Worm (Caenorhabditis elegans) whole organism, L3 larva: ENCODE measurements around the gene srx-85.

Experiments used
- R02D3.7 ChIP-seq: fragments of 150-350 bp; optimal IDR thresholded peaks from 2 replicates; lab custom pipeline; 2014; ENCODE audit warnings: missing biosample characterization, missing genetic modification characterization
- aly-2 ChIP-seq: fragments of 150-350 bp; optimal IDR thresholded peaks from 2 replicates; lab custom pipeline; 2014; ENCODE audit warnings: missing biosample characterization, missing genetic modification characterization
- ama-1 ChIP-seq: fragments of 150-350 bp; optimal IDR thresholded peaks from 2 replicates; lab custom pipeline; 2018
- ceh-16 ChIP-seq: sonication (generic microtip); optimal IDR thresholded peaks from 2 replicates; lab custom pipeline; 2017; ENCODE audit warnings: missing biosample characterization, missing genetic modification characterization
- ceh-28 ChIP-seq: fragments of 150-350 bp; optimal IDR thresholded peaks from 2 replicates; lab custom pipeline; 2014; ENCODE audit warnings: missing biosample characterization, missing genetic modification reagents, missing genetic modification characterization
- ceh-82 ChIP-seq: fragments of 150-350 bp; optimal IDR thresholded peaks from 2 replicates; lab custom pipeline; 2014; ENCODE audit warnings: missing biosample characterization, missing genetic modification characterization
- ceh-9 ChIP-seq: sonication (generic microtip); optimal IDR thresholded peaks from 2 replicates; lab custom pipeline; 2018; ENCODE audit warnings: missing biosample characterization, missing genetic modification characterization
- daf-12 ChIP-seq: fragments of 150-350 bp; optimal IDR thresholded peaks from 2 replicates; lab custom pipeline; 2014; ENCODE audit warnings: missing biosample characterization, missing genetic modification reagents, missing genetic modification characterization
- egl-27 ChIP-seq: sonication (generic microtip); optimal IDR thresholded peaks from 4 replicates; lab custom pipeline; 2017; ENCODE audit warnings: missing biosample characterization, missing genetic modification reagents, missing genetic modification characterization
- egl-5 ChIP-seq: fragments of 150-350 bp; optimal IDR thresholded peaks from 2 replicates; lab custom pipeline; 2017; ENCODE audit warnings: missing biosample characterization, missing genetic modification reagents, missing genetic modification characterization, inconsistent platforms
- elt-1 ChIP-seq: fragments of 150-350 bp; optimal IDR thresholded peaks from 2 replicates; lab custom pipeline; 2014; ENCODE audit warnings: missing biosample characterization, missing genetic modification characterization
- elt-2 ChIP-seq: sonication (generic microtip); optimal IDR thresholded peaks from 2 replicates; lab custom pipeline; 2016; ENCODE audit warnings: missing genetic modification reagents, mild to moderate bottlenecking, missing genetic modification characterization, missing compliant biosample characterization
- elt-3 ChIP-seq, 3 experiments: fragments of 150-350 bp in 1 of 3; sonication (generic microtip) in 2 of 3; optimal IDR thresholded peaks; 2 replicates in 2 of 3; 4 replicates in 1 of 3; lab custom pipeline; 2014 to 2017; ENCODE audit warnings: missing biosample characterization in 3 of 3, missing genetic modification characterization in 3 of 3
- fkh-10 ChIP-seq: sonication (generic microtip); optimal IDR thresholded peaks from 2 replicates; lab custom pipeline; 2017; ENCODE audit warnings: missing biosample characterization, missing genetic modification reagents, missing genetic modification characterization
- fkh-2 ChIP-seq: fragments of 150-350 bp; optimal IDR thresholded peaks from 2 replicates; lab custom pipeline; 2014; ENCODE audit warnings: missing biosample characterization, missing genetic modification reagents, missing genetic modification characterization
- fos-1 ChIP-seq: fragments of 150-350 bp; optimal IDR thresholded peaks from 2 replicates; lab custom pipeline; 2014; ENCODE audit warnings: missing biosample characterization, missing genetic modification characterization
- jun-1 ChIP-seq: fragments of 150-350 bp; optimal IDR thresholded peaks from 2 replicates; lab custom pipeline; 2014; ENCODE audit warnings: missing biosample characterization, missing genetic modification reagents, missing genetic modification characterization
- lin-39 ChIP-seq: fragments of 150-350 bp; optimal IDR thresholded peaks from 2 replicates; lab custom pipeline; 2018; ENCODE audit warnings: missing biosample characterization, missing genetic modification reagents, missing genetic modification characterization
- lsy-12 ChIP-seq: sonication (generic microtip); optimal IDR thresholded peaks from 2 replicates; lab custom pipeline; 2016; ENCODE audit warnings: mild to moderate bottlenecking, missing genetic modification characterization, missing compliant biosample characterization
- mdl-1 ChIP-seq: fragments of 150-350 bp; optimal IDR thresholded peaks from 2 replicates; lab custom pipeline; 2014; ENCODE audit warnings: missing biosample characterization, missing genetic modification characterization
- nfya-1 ChIP-seq: sonication (generic microtip); optimal IDR thresholded peaks from 2 replicates; lab custom pipeline; 2017; ENCODE audit warnings: missing genetic modification characterization, mild to moderate bottlenecking, missing compliant biosample characterization, antibody characterized with exemption, moderate library complexity; ENCODE audit not compliant: insufficient read depth
- nhr-11 ChIP-seq: fragments of 150-350 bp; optimal IDR thresholded peaks from 2 replicates; lab custom pipeline; 2014; ENCODE audit warnings: missing biosample characterization, missing genetic modification characterization
- nhr-23 ChIP-seq: fragments of 150-350 bp; optimal IDR thresholded peaks from 2 replicates; lab custom pipeline; 2014; ENCODE audit warnings: missing biosample characterization, missing genetic modification reagents, missing genetic modification characterization
- nhr-237 ChIP-seq: fragments of 150-350 bp; optimal IDR thresholded peaks from 2 replicates; lab custom pipeline; 2014; ENCODE audit warnings: missing biosample characterization, missing genetic modification characterization
- nhr-25 ChIP-seq: sonication (generic microtip); optimal IDR thresholded peaks from 2 replicates; lab custom pipeline; 2017; ENCODE audit warnings: missing biosample characterization, missing genetic modification characterization
- nhr-28 ChIP-seq: fragments of 150-350 bp; optimal IDR thresholded peaks from 2 replicates; lab custom pipeline; 2014; ENCODE audit warnings: missing biosample characterization, missing genetic modification characterization
- nhr-43 ChIP-seq: sonication (generic microtip); optimal IDR thresholded peaks from 2 replicates; lab custom pipeline; 2016; ENCODE audit warnings: mild to moderate bottlenecking, missing genetic modification characterization, missing compliant biosample characterization; ENCODE audit not compliant: poor library complexity, severe bottlenecking
- nhr-67 ChIP-seq: fragments of 150-350 bp; optimal IDR thresholded peaks from 2 replicates; lab custom pipeline; 2014; ENCODE audit warnings: missing biosample characterization, missing genetic modification characterization
- nhr-77 ChIP-seq: fragments of 150-350 bp; optimal IDR thresholded peaks from 2 replicates; lab custom pipeline; 2014; ENCODE audit warnings: missing biosample characterization, missing genetic modification characterization
- pha-4 ChIP-seq: fragments of 150-350 bp; optimal IDR thresholded peaks from 2 replicates; lab custom pipeline; 2014; ENCODE audit warnings: missing biosample characterization, missing genetic modification reagents, missing genetic modification characterization
- pqm-1 ChIP-seq: fragments of 150-350 bp; optimal IDR thresholded peaks from 2 replicates; lab custom pipeline; 2017; ENCODE audit warnings: missing biosample characterization, missing genetic modification characterization, inconsistent platforms
- sea-2 ChIP-seq: fragments of 150-350 bp; sonication (generic microtip); optimal IDR thresholded peaks from 4 replicates; lab custom pipeline; 2014; ENCODE audit warnings: missing biosample characterization, missing genetic modification reagents, missing genetic modification characterization
- skn-1 ChIP-seq: fragments of 150-350 bp; optimal IDR thresholded peaks from 2 replicates; lab custom pipeline; 2014; ENCODE audit warnings: missing biosample characterization, missing genetic modification characterization
- snpc-4 ChIP-seq: fragments of 150-350 bp; optimal IDR thresholded peaks from 2 replicates; lab custom pipeline; 2014; ENCODE audit warnings: missing biosample characterization, missing genetic modification characterization
- tbx-2 ChIP-seq: sonication (generic microtip); optimal IDR thresholded peaks from 2 replicates; lab custom pipeline; 2016; ENCODE audit warnings: mild to moderate bottlenecking, missing genetic modification characterization, missing compliant biosample characterization
- unc-39 ChIP-seq: sonication (generic microtip); optimal IDR thresholded peaks from 4 replicates; lab custom pipeline; 2017; ENCODE audit warnings: missing biosample characterization, missing genetic modification characterization
- zag-1 ChIP-seq: fragments of 150-350 bp; optimal IDR thresholded peaks from 2 replicates; lab custom pipeline; 2014; ENCODE audit warnings: missing biosample characterization, missing genetic modification characterization
- ztf-11 ChIP-seq: fragments of 150-350 bp; optimal IDR thresholded peaks from 2 replicates; lab custom pipeline; 2014; ENCODE audit warnings: missing biosample characterization, missing genetic modification characterization
- ztf-4 ChIP-seq: fragments of 150-350 bp; optimal IDR thresholded peaks from 2 replicates; lab custom pipeline; 2014; ENCODE audit warnings: missing biosample characterization, missing genetic modification characterization

The srx-85 gene

DNA sequence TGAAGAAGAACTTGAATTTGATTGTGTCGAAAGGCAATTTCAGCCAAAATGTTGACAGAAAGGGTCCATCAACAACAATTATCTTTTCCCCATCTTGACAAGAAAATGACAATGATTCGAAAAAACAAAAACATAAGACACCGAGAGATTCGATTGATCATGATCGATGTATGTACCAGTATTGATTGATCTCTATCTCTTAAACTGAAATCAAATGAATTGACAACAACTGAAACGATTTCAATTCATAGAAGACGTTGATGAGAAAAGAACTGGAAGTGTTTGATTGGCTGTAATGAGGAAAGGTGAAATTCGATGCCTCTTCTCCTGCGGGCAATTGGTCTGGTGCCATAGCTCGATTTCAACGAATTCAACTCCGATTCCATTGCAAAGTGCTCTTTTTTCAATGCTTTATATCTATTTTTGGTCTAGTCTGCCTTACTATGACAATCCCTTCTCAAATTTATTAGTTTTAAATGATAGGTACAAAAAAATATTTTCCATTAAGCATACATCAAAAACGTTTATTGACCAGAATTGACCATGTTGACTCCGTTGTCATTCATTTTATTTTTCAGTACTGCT lies 19.0 kb upstream of the srx-85 start:
- no peak for TF ChIP-seq ama-1 (lab: Kevin White, UChicago)
- TF ChIP-seq elt-1 (tag; lab: Kevin White, UChicago), result peak; percentile 41
- TF ChIP-seq, all 47 proteins: peak for 1

DNA sequence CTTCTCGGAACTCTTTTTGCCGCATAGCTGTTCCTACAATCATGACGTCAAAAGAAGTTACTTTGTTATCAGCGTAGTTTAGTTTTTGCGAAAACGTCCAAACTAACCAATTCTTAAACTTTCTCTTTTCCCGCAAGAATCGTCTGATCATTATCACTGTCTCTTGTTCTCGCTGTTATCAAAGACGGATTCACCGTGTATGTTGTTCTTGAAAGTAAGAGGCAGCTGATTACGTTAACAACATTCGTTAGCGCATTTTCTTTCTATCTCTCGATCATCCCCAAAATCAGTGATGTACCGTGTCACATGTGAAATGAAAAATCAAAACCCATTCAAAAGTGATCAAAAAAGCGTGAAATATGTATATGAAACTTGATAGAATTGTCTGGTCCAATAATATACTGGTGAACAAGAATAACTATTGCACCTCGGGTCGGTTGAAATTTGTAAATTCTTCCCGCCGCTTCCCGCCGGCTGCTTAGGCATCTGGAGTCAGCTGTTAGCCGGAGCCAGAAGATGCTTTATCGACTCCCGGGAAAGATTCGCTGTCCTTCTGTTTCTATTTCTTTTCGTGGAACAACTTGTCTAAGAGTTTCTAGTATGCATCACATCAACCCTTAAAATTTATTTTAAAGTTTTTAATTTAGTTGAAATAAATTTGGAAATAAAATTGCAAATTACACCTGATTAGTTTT lies 17.8 kb upstream of the srx-85 start:
- TF ChIP-seq tbx-2 (tag; lab: Kevin White, UChicago), result no peak
- TF ChIP-seq nhr-43 (tag; lab: Kevin White, UChicago), result peak; percentile 65
- TF ChIP-seq nhr-25 (tag; lab: Kevin White, UChicago), result peak; percentile 34
- TF ChIP-seq elt-3 (tag; optimal IDR thresholded peaks at IDR 0.05; lab: Kevin White, UChicago), result peak in 1 of 3 experiments; percentile 30
- TF ChIP-seq zag-1 (tag; lab: Kevin White, UChicago), result no peak
- no peak for TF ChIP-seq fkh-10
- TF ChIP-seq ztf-4 (tag; lab: Kevin White, UChicago), result no peak
- peak; percentile 92 for TF ChIP-seq elt-2 (tag; lab: Kevin White, UChicago)
- TF ChIP-seq ceh-16, result no peak
- peak; percentile 96 for TF ChIP-seq pqm-1
- no peak for TF ChIP-seq nhr-28 (tag; lab: Kevin White, UChicago)
- TF ChIP-seq egl-27, result no peak
- TF ChIP-seq nhr-67 (tag; lab: Kevin White, UChicago), result no peak
- peak; percentile 49 for TF ChIP-seq jun-1 (tag; lab: Kevin White, UChicago)
- TF ChIP-seq lin-39 (tag; lab: Kevin White, UChicago), result no peak
- TF ChIP-seq pha-4 (tag; lab: Kevin White, UChicago), result peak; percentile 13
- TF ChIP-seq fos-1, result no peak
- peak; percentile 24 for TF ChIP-seq nhr-23 (tag; lab: Kevin White, UChicago)
- no peak for TF ChIP-seq mdl-1 (tag; lab: Kevin White, UChicago)

DNA sequence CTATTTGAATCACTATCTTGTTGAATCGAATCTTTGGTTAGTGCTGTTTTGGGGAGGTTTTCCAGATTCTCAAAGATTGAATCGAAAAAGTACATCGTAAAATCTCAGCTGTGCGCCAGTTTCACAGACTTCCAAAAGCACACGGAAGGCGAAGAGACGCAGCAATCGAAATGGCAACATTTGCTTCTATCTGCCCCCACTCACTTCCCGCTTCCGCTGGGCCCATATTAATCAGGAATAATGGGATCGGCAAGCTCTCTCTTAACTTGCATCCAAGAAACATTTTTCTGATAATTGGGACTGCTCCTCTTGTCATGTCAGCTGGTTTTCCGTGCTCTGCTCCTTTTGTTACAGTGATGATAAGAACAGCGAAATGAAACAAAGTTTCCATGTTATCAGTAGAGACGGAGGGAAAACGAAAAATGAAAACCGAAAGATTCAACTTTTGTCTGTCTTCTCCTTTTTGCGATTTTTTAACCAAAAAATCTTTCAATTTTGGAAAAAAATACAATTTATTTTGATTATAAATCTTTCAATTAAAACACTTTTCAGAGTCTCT lies 16.9 kb upstream of the srx-85 start:
- TF ChIP-seq nhr-77 (tag; lab: Kevin White, UChicago) (no peak), nhr-237 (tag; lab: Kevin White, UChicago) (no peak), pha-4 (tag; lab: Kevin White, UChicago) (peak; percentile 11), ztf-11 (no peak), ceh-28 (no peak), sea-2 (GFP tag; lab: Kevin White, UChicago) (no peak), pqm-1 (peak; percentile 79), aly-2 (tag; lab: Kevin White, UChicago) (no peak), daf-12 (no peak), fkh-2 (tag; lab: Kevin White, UChicago) (no peak), lin-39 (tag; lab: Kevin White, UChicago) (peak; percentile 77), nhr-11 (tag; lab: Kevin White, UChicago) (peak; percentile 11), egl-27 (no peak), egl-5 (tag; lab: Kevin White, UChicago) (peak; percentile 96), elt-2 (tag; lab: Kevin White, UChicago) (peak; percentile 77), ceh-16 (no peak), unc-39 (tag; lab: Kevin White, UChicago) (no peak), zag-1 (tag; lab: Kevin White, UChicago) (no peak), nfya-1 (tag; lab: Kevin White, UChicago) (peak; percentile 14)

DNA sequence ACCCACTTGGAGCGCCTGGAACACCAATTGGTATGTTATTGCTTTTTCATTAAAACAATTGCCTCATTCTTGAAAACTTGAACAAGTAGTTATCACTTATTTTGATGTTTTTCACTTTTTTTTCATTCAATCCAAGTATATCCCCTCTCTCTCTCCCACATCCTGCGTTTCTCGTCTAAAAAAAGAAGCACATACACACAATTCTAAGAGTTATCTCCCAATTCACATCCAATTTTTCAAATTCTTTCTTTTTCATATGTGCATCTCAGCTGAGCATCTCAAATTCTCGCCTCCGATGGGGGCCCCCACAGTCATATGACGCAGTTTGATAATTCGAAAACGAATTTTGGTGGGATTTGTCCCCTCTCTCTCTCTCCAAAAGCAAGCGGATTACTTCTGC lies 15.8 kb upstream of the srx-85 start:
- TF ChIP-seq ceh-16, result no peak
- no peak for TF ChIP-seq lsy-12 (tag; lab: Kevin White, UChicago)
- no peak for TF ChIP-seq elt-3 (tag; optimal IDR thresholded peaks at IDR 0.05; lab: Kevin White, UChicago)
- TF ChIP-seq nhr-28 (tag; lab: Kevin White, UChicago), result no peak
- TF ChIP-seq lin-39 (tag; lab: Kevin White, UChicago), result no peak
- TF ChIP-seq snpc-4 (tag; lab: Kevin White, UChicago), result no peak
- TF ChIP-seq daf-12, result no peak
- no peak for TF ChIP-seq pha-4 (tag; lab: Kevin White, UChicago)
- no peak for TF ChIP-seq R02D3.7 (tag; lab: Kevin White, UChicago)
- TF ChIP-seq elt-2 (tag; lab: Kevin White, UChicago), result no peak
- no peak for TF ChIP-seq ceh-9 (tag; lab: Kevin White, UChicago)
- no peak for TF ChIP-seq ceh-82 (tag; lab: Kevin White, UChicago)
- no peak for TF ChIP-seq skn-1 (tag; lab: Kevin White, UChicago)
